Worm (Caenorhabditis elegans): ENCODE results near the gene T19C3.4.

Gene T19C3.4

ce11 chrIII:623754-624153, 3.7 kb upstream of the T19C3.4 start (continued):
- TF ChIP-seq F57A8.1 (GFP tag; optimal IDR thresholded peaks at IDR 0.05) = no peak
- no peak for TF ChIP-seq bed-1 (GFP tag; IDR thresholded peaks at IDR 0.05)
- peak; percentile 39; the same call in 1 of the 2 replicates for TF ChIP-seq C06A6.2 (GFP tag; conservative IDR thresholded peaks at IDR 0.05)
- TF ChIP-seq repo-1 (tag; optimal IDR thresholded peaks at IDR 0.05) = peak; percentile 25
- TF ChIP-seq ets-4 (GFP tag; optimal IDR thresholded peaks at IDR 0.05) = peak; percentile 64
- peak; percentile 74 for TF ChIP-seq ztf-18 (tag; optimal IDR thresholded peaks at IDR 0.05)
- TF ChIP-seq rpc-1 (optimal IDR thresholded peaks at IDR 0.05) = no peak
- TF ChIP-seq rpc-1 (tag; optimal IDR thresholded peaks at IDR 0.05) = no peak
- no peak for TF ChIP-seq ztf-3 (GFP tag; optimal IDR thresholded peaks at IDR 0.05)
- peak; percentile 70 to 76 for TF ChIP-seq let-607 (tag; optimal IDR thresholded peaks at IDR 0.05)
- TF ChIP-seq nfyb-1 (GFP tag; IDR thresholded peaks at IDR 0.05) = peak; percentile 74
- no peak for TF ChIP-seq ztf-28 (GFP tag; IDR thresholded peaks at IDR 0.05)
- peak; percentile 20 for TF ChIP-seq F22D6.2 (tag; optimal IDR thresholded peaks at IDR 0.05)
- no peak for TF ChIP-seq sdz-38 (tag; optimal IDR thresholded peaks at IDR 0.05)
- TF ChIP-seq snpc-3.4 (tag; optimal IDR thresholded peaks at IDR 0.05) = no peak
- peak; percentile 73 for TF ChIP-seq chd-7 (tag; optimal IDR thresholded peaks at IDR 0.05)
- no peak for TF ChIP-seq ceh-40 (GFP tag; IDR thresholded peaks at IDR 0.05)
- TF ChIP-seq egl-18 (GFP tag; IDR thresholded peaks at IDR 0.05) = no peak
- peak; percentile 56 for TF ChIP-seq nhr-90 (tag; optimal IDR thresholded peaks at IDR 0.05)
- TF ChIP-seq Y79H2A.3 (GFP tag; conservative IDR thresholded peaks at IDR 0.05) = no peak
- TF ChIP-seq Y56A3A.18 (GFP tag; IDR thresholded peaks at IDR 0.05) = no peak
- no peak for TF ChIP-seq T26A5.8 (tag; optimal IDR thresholded peaks at IDR 0.05)
- 0 out of 2 replicates have a peak, but pooled peaks have one; percentile 72 for TF ChIP-seq egl-44 (GFP tag; IDR thresholded peaks at IDR 0.05)
- TF ChIP-seq hmg-1.2 (GFP tag; IDR thresholded peaks at IDR 0.05) = peak; percentile 83
- TF ChIP-seq nfya-1 (tag; optimal IDR thresholded peaks at IDR 0.05; ENCODE audit: borderline replicate concordance, insufficient read depth) = no peak
- TF ChIP-seq bed-2 (GFP tag; IDR thresholded peaks at IDR 0.05) = no peak
- no peak for TF ChIP-seq mel-28 (tag; optimal IDR thresholded peaks at IDR 0.05; ENCODE audit: borderline replicate concordance)
- 0 out of 2 replicates have a peak, but pooled peaks have one; percentile 60 for TF ChIP-seq ztf-6 (GFP tag; IDR thresholded peaks at IDR 0.05)
- peak; percentile 97 for TF ChIP-seq zfh-2 (GFP tag; conservative IDR thresholded peaks at IDR 0.05)
- peak; percentile 82 for TF ChIP-seq ztf-22 (GFP tag; optimal IDR thresholded peaks at IDR 0.05)
- no peak for TF ChIP-seq ceh-58 (GFP tag; IDR thresholded peaks at IDR 0.05)
- no peak for TF ChIP-seq nhr-27 (tag; optimal IDR thresholded peaks at IDR 0.05)
- peak; percentile 67 for TF ChIP-seq tlf-1 (GFP tag; optimal IDR thresholded peaks at IDR 0.05)
- peak; percentile 37; the same call in 1 of the 2 replicates for TF ChIP-seq lir-1 (GFP tag; conservative IDR thresholded peaks at IDR 0.05)
- TF ChIP-seq hsf-1 (GFP tag; IDR thresholded peaks at IDR 0.05) = no peak
- TF ChIP-seq lin-35 (GFP tag; optimal IDR thresholded peaks at IDR 0.05) = peak in 1 of 3 experiments; percentile 18
- TF ChIP-seq efl-1 (GFP tag; optimal IDR thresholded peaks at IDR 0.05) = no peak
- TF ChIP-seq ama-1 (optimal IDR thresholded peaks at IDR 0.05) = no peak
- TF ChIP-seq ama-1 (GFP tag; optimal IDR thresholded peaks at IDR 0.05) = no peak
- TF ChIP-seq lsy-27 (tag; optimal IDR thresholded peaks at IDR 0.05; ENCODE audit: borderline replicate concordance, insufficient read depth) = no peak
- peak; percentile 9 for TF ChIP-seq F23B12.7 (tag; optimal IDR thresholded peaks at IDR 0.05; ENCODE audit: insufficient read depth)
- TF ChIP-seq dox-1 (GFP tag; IDR thresholded peaks at IDR 0.05) = peak; percentile 86
- TF ChIP-seq nfya-2 (GFP tag; IDR thresholded peaks at IDR 0.05) = no peak
- TF ChIP-seq gei-17 (GFP tag; optimal IDR thresholded peaks at IDR 0.05) = peak; percentile 42
- no peak for TF ChIP-seq hlh-26 (GFP tag; conservative IDR thresholded peaks at IDR 0.05)
- TF ChIP-seq F55B11.4 (tag; optimal IDR thresholded peaks at IDR 0.05; ENCODE audit: borderline replicate concordance, insufficient read depth) = no peak
- no peak for TF ChIP-seq egrh-3 (GFP tag; IDR thresholded peaks at IDR 0.05)
- TF ChIP-seq Y67H2A.10 (GFP tag; conservative IDR thresholded peaks at IDR 0.05) = no peak
- TF ChIP-seq T07F8.4 (tag; optimal IDR thresholded peaks at IDR 0.05) = no peak
